Fruit fly (Drosophila melanogaster): ENCODE results near the gene Mct1.

Mct1 gene

DNA sequence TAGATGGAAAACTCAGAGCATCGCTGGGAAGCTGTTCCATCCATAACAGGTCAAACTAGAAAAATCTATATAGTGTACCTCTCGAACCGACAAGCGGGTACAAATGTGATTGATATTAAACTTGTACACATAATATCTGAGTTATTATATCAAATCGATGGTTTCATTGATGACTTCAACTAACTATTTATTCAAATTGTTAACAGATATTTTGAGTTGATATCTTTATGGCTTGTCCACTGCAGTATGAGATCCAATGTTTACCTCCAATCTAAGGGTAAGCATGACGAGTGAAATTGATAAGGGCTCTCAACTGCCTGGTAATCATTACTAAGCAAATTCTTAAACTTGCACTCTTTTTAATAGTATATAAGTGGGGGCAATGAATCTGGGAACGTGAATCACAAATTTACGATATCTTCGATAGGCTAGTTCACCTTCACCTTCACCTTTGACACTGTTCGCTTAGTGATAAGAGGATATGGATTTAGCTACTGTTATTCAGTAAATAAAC, 13.0 kb upstream of the Mct1 start, which contains the start of gene Cyp4d2:
Cyp4d2 (plus strand) TSS at position 51 of the 514 bp plus-strand sequence.
- TF ChIP-seq CG14655 (GFP tag; optimal IDR thresholded peaks at IDR 0.05), result no peak
- no peak for TF ChIP-seq CG13204 (GFP tag; optimal IDR thresholded peaks at IDR 0.05)
- no peak for TF ChIP-seq CG4496 (GFP tag; IDR thresholded peaks at IDR 0.05)
- TF ChIP-seq fd96Ca (GFP tag; IDR thresholded peaks at IDR 0.05), result no peak
- TF ChIP-seq Ets98B (GFP tag; IDR thresholded peaks at IDR 0.05), result no peak
- TF ChIP-seq CG8159 (tag; optimal IDR thresholded peaks at IDR 0.05), result no peak
- TF ChIP-seq CG15710 (tag; optimal IDR thresholded peaks at IDR 0.05), result no peak
- TF ChIP-seq rn (GFP tag; IDR thresholded peaks at IDR 0.05), result no peak
- TF ChIP-seq CG34367 (tag; optimal IDR thresholded peaks at IDR 0.05), result no peak
- no peak for TF ChIP-seq CG17806 (tag; optimal IDR thresholded peaks at IDR 0.05)
- TF ChIP-seq CG32121 (GFP tag; IDR thresholded peaks at IDR 0.05), result no peak
- no peak for TF ChIP-seq Pif1A (GFP tag; optimal IDR thresholded peaks at IDR 0.05)
- TF ChIP-seq CG12605 (GFP tag; IDR thresholded peaks at IDR 0.05), result no peak
- no peak for TF ChIP-seq Snoo (tag; optimal IDR thresholded peaks at IDR 0.05)
- no peak for TF ChIP-seq CG10348 (GFP tag; IDR thresholded peaks at IDR 0.05)
- no peak for TF ChIP-seq gl (tag; optimal IDR thresholded peaks at IDR 0.05)
- no peak for TF ChIP-seq D1 (tag; optimal IDR thresholded peaks at IDR 0.05)
- TF ChIP-seq CG8301 (tag; optimal IDR thresholded peaks at IDR 0.05), result no peak
- no peak for TF ChIP-seq Pif1B (GFP tag; optimal IDR thresholded peaks at IDR 0.05)

DNA sequence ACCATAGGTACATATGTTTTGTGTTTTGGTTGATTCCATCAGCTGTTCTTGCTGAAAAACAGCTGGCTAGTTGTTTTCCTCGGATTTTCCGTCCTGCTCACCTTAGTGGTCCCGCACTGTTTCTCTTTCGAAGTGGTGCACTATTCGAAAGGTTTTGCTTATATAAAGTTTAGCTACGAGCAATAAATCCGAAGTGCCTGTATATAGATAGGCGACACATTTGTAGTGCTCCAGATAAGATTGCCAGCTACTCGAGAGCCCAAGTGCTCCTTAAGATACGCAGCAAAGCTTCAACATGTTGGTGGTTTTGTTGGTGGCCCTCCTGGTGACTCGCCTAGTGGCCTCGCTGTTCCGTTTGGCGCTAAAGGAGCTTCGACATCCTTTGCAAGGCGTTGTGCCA, 10.2 kb upstream of the Mct1 start, which contains the start of gene Cyp4ae1:
Cyp4ae1 (plus strand) TSS at position 206 of the 400 bp plus-strand sequence.
- TF ChIP-seq CG12605 (GFP tag; IDR thresholded peaks at IDR 0.05) (no peak), CG8301 (tag; optimal IDR thresholded peaks at IDR 0.05) (no peak), CG15710 (tag; optimal IDR thresholded peaks at IDR 0.05) (no peak), CG8159 (tag; optimal IDR thresholded peaks at IDR 0.05) (no peak), CG4496 (GFP tag; IDR thresholded peaks at IDR 0.05) (no peak), CG34367 (tag; optimal IDR thresholded peaks at IDR 0.05) (no peak), gl (tag; optimal IDR thresholded peaks at IDR 0.05) (no peak), Ets98B (GFP tag; IDR thresholded peaks at IDR 0.05) (no peak), CG17806 (tag; optimal IDR thresholded peaks at IDR 0.05) (no peak), fd96Ca (GFP tag; IDR thresholded peaks at IDR 0.05) (no peak), CG13204 (GFP tag; optimal IDR thresholded peaks at IDR 0.05) (no peak), CG32121 (GFP tag; IDR thresholded peaks at IDR 0.05) (no peak), CG10348 (GFP tag; IDR thresholded peaks at IDR 0.05) (no peak), rn (GFP tag; IDR thresholded peaks at IDR 0.05) (no peak), EcR (GFP tag; optimal IDR thresholded peaks at IDR 0.05) (no peak)

DNA sequence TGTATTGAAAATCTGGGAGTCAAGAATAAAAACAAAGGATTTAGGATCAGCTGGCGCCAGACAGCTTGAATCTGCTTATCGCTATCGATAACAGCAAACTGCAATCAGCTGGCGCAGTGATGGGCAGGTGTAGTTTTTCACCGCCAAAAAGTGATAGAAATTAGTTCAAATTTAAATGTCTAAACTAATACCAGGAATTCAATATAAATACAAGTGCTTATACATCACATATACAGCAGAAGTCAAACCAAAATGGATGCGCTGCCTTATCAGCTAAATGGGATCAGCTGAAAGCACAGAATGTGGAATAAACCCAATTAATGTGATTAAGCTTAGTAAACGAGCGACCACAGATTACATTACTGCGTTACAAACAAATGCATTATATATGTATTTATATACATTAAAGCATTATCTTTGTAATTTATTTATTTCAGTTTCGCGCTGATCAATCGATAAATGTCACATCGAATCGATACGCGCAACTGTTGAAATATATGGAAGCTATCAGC, 8.2 kb upstream of the Mct1 start, which contains the start of gene pn:
pn (plus strand) TSS at position 462 of the 512 bp plus-strand sequence.
- no peak for TF ChIP-seq CG8159 (tag; optimal IDR thresholded peaks at IDR 0.05)
- no peak for TF ChIP-seq CG12605 (GFP tag; IDR thresholded peaks at IDR 0.05)
- no peak for TF ChIP-seq CG10348 (GFP tag; IDR thresholded peaks at IDR 0.05)
- no peak for TF ChIP-seq D1 (tag; optimal IDR thresholded peaks at IDR 0.05)
- TF ChIP-seq CG32121 (GFP tag; IDR thresholded peaks at IDR 0.05), result no peak
- TF ChIP-seq EcR (GFP tag; optimal IDR thresholded peaks at IDR 0.05), result no peak
- TF ChIP-seq rn (GFP tag; IDR thresholded peaks at IDR 0.05), result no peak
- TF ChIP-seq Snoo (tag; optimal IDR thresholded peaks at IDR 0.05), result no peak
- TF ChIP-seq CG15710 (tag; optimal IDR thresholded peaks at IDR 0.05), result no peak
- no peak for TF ChIP-seq CG8301 (tag; optimal IDR thresholded peaks at IDR 0.05)
- TF ChIP-seq Ets98B (GFP tag; IDR thresholded peaks at IDR 0.05), result no peak
- TF ChIP-seq CG13204 (GFP tag; optimal IDR thresholded peaks at IDR 0.05), result no peak
- TF ChIP-seq fd96Ca (GFP tag; IDR thresholded peaks at IDR 0.05), result no peak
- TF ChIP-seq gl (tag; optimal IDR thresholded peaks at IDR 0.05), result no peak
- TF ChIP-seq CG4496 (GFP tag; IDR thresholded peaks at IDR 0.05), result no peak
- TF ChIP-seq CG34367 (tag; optimal IDR thresholded peaks at IDR 0.05), result no peak
- TF ChIP-seq CG9948 (tag; optimal IDR thresholded peaks at IDR 0.05), result no peak
- TF ChIP-seq CG17806 (tag; optimal IDR thresholded peaks at IDR 0.05), result no peak
- no peak for TF ChIP-seq CG14655 (GFP tag; optimal IDR thresholded peaks at IDR 0.05)

DNA sequence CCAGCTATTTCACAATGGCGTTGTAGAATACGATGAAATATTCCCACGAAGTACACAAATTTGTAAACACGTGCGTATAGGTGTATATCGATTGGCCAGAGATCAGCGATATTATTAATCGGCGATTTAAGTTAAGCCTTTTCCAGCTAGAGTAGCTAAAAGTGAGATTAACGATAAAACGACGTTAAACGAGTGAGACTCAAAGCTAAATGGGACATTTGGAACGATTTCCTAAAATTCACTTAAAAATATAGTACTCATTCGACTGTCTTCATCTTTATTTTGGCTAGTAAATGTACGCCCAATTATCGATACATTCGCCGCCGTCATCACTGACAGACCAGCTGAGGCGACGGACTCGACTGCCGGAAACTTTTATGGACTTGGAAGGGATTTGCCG, 4.4 kb upstream of the Mct1 start, which contains the start of the genes Nmd3 and CG17776:
Nmd3 (minus strand) TSS at position 106 of the 400 bp plus-strand sequence.
CG17776 (plus strand) TSS at position 163 of the 400 bp plus-strand sequence.
- TF ChIP-seq rn (GFP tag; IDR thresholded peaks at IDR 0.05) (no peak), CG4496 (GFP tag; IDR thresholded peaks at IDR 0.05) (no peak), Pif1A (GFP tag; optimal IDR thresholded peaks at IDR 0.05) (no peak), CG10348 (GFP tag; IDR thresholded peaks at IDR 0.05) (no peak), EcR (GFP tag; optimal IDR thresholded peaks at IDR 0.05) (no peak), CG15710 (tag; optimal IDR thresholded peaks at IDR 0.05) (no peak), CG8301 (tag; optimal IDR thresholded peaks at IDR 0.05) (no peak), CG12605 (GFP tag; IDR thresholded peaks at IDR 0.05) (no peak), CG32121 (GFP tag; IDR thresholded peaks at IDR 0.05) (no peak)

DNA sequence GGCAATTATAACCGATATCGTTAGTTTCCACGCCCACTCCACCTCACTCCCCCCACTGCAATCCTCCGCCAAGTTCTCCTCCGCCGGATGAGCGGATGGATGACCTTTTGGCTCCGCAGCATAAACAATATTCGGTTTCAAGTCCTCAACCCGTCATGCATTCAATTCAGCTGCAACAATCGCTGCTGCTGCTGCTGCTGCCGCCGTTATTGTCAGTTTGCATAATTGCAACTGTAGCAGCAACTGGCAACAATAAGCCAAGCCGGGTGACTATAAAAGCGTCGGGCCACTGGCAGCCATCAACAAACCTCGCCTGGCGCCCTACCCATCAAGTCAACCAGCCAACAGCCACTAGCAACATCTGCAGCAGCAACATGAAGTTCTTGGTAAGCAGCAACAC, 2.4 kb upstream of the Mct1 start, which contains the start of gene CG17777:
CG17777 (plus strand) TSS at position 301 of the 400 bp plus-strand sequence.
- no peak for TF ChIP-seq gl (tag; optimal IDR thresholded peaks at IDR 0.05)
- no peak for TF ChIP-seq CG8159 (tag; optimal IDR thresholded peaks at IDR 0.05)
- no peak for TF ChIP-seq Pif1A (GFP tag; optimal IDR thresholded peaks at IDR 0.05)
- TF ChIP-seq rn (GFP tag; IDR thresholded peaks at IDR 0.05), result no peak
- no peak for TF ChIP-seq CG15710 (tag; optimal IDR thresholded peaks at IDR 0.05)
- TF ChIP-seq EcR (GFP tag; optimal IDR thresholded peaks at IDR 0.05), result no peak
- no peak for TF ChIP-seq CG10348 (GFP tag; IDR thresholded peaks at IDR 0.05)
- no peak for TF ChIP-seq Snoo (tag; optimal IDR thresholded peaks at IDR 0.05)
- no peak for TF ChIP-seq Pif1B (GFP tag; optimal IDR thresholded peaks at IDR 0.05)

DNA sequence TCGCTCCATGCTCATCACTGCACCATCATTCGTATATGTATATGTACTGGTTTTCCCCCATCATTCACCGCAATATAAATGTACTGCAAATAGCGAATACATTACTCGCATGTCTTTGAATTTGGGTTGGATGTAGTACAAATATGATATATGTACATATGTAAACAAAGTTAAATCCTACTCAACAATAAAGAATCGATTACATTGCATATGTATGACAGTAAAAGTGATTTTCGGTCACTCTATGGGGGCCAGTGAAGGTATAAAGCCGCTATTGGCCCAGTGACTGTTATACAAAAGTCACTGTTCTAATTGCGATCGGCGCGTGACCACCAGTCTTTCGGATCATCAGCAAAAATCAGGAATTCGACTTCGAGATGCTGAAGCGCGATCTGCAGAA, 1.5 kb upstream of the Mct1 start, which contains the start of gene CG3457:
CG3457 (plus strand) TSS at position 301 of the 400 bp plus-strand sequence.
- TF ChIP-seq CG13204 (GFP tag; optimal IDR thresholded peaks at IDR 0.05) (no peak), CG4496 (GFP tag; IDR thresholded peaks at IDR 0.05) (no peak)
